Worm (Caenorhabditis elegans): ENCODE results near the gene lep-2.

Gene lep-2

DNA sequence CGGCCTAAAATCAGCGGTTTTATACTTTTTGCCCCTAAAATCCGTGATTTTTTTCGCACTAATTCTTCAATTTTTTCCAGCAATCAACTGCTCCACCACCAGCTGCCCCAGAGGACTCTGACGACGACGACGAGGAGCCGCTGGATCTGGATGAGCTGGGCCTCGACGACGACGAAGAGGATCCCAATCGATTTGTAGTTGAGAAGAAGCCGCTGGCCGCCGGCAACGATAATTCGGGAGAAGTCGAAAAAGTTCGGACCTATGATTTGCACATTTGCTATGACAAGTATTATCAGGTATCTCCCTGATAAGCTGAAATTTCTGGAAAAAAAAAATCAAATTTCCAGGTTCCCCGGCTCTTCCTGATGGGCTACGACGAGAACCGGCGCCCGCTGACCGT is 19.7 kb downstream of the lep-2 start:
- TF ChIP-seq ZK546.5 (tag; optimal IDR thresholded peaks at IDR 0.05): no peak
- TF ChIP-seq ceh-16 (tag; optimal IDR thresholded peaks at IDR 0.05): no peak
- no peak for TF ChIP-seq R02D3.7 (tag; optimal IDR thresholded peaks at IDR 0.05)
- no peak for TF ChIP-seq peb-1 (tag; optimal IDR thresholded peaks at IDR 0.05)
- TF ChIP-seq F13H6.1 (tag; optimal IDR thresholded peaks at IDR 0.05): no peak
- no peak for TF ChIP-seq nhr-12 (tag; optimal IDR thresholded peaks at IDR 0.05)
- no peak for TF ChIP-seq egl-27 (tag; optimal IDR thresholded peaks at IDR 0.05)
- TF ChIP-seq elt-1 (tag; optimal IDR thresholded peaks at IDR 0.05): no peak
- TF ChIP-seq zag-1 (tag; optimal IDR thresholded peaks at IDR 0.05): no peak
- TF ChIP-seq Y55F3AM.14 (GFP tag; optimal IDR thresholded peaks at IDR 0.05): no peak
- TF ChIP-seq mbf-1 (tag; optimal IDR thresholded peaks at IDR 0.05): no peak
- TF ChIP-seq alr-1 (tag; optimal IDR thresholded peaks at IDR 0.05): no peak
- TF ChIP-seq blmp-1 (tag; optimal IDR thresholded peaks at IDR 0.05; ENCODE audit: insufficient read depth): no peak
- TF ChIP-seq skn-1 (tag; optimal IDR thresholded peaks at IDR 0.05): no peak
- TF ChIP-seq mab-5 (tag; optimal IDR thresholded peaks at IDR 0.05): no peak

DNA sequence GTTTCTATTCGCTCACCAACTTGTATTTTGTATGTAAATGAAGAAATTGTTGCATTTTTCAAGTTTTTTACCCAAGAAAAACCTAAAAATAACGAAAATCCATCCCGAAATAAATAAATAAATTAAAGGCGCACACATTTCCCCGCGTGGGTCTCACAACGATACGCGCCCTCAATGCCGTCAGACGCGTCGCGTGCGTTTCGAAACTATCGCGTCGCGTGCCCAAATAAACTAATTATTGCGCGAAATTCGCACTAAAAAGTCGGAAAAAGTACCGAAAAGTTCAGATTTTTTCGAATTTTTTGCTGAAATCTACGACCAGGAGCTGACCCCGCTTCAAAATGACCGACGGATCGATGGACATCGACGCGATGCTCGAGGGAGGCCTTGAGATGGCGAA is 20.4 kb downstream of the lep-2 start, which contains the start of gene rbm-39:
rbm-39 (plus strand) TSS at position 178 of the 400 bp plus-strand sequence.
- TF ChIP-seq aly-2 (tag; optimal IDR thresholded peaks at IDR 0.05) (no peak), ZK546.5 (tag; optimal IDR thresholded peaks at IDR 0.05) (peak; percentile 20), blmp-1 (tag; optimal IDR thresholded peaks at IDR 0.05; ENCODE audit: insufficient read depth) (peak; percentile 14), fos-1 (tag; optimal IDR thresholded peaks at IDR 0.05) (peak; percentile 48), dmd-4 (tag; optimal IDR thresholded peaks at IDR 0.05) (no peak), unc-62 (GFP tag; optimal IDR thresholded peaks at IDR 0.05) (no peak), egl-27 (tag; optimal IDR thresholded peaks at IDR 0.05) (peak; percentile 43), gmeb-1 (tag; optimal IDR thresholded peaks at IDR 0.05) (peak; percentile 82), nhr-11 (tag; optimal IDR thresholded peaks at IDR 0.05) (no peak), snpc-4 (tag; optimal IDR thresholded peaks at IDR 0.05) (peak; percentile 52), Y55F3AM.14 (GFP tag; optimal IDR thresholded peaks at IDR 0.05) (no peak), skn-1 (tag; optimal IDR thresholded peaks at IDR 0.05) (no peak), peb-1 (tag; optimal IDR thresholded peaks at IDR 0.05) (no peak), ztf-11 (tag; optimal IDR thresholded peaks at IDR 0.05) (no peak), nhr-25 (tag; optimal IDR thresholded peaks at IDR 0.05) (peak; percentile 68), zag-1 (tag; optimal IDR thresholded peaks at IDR 0.05) (no peak), lin-39 (tag; optimal IDR thresholded peaks at IDR 0.05) (no peak), unc-55 (GFP tag; optimal IDR thresholded peaks at IDR 0.05) (peak; percentile 92), mbf-1 (tag; optimal IDR thresholded peaks at IDR 0.05) (no peak), unc-39 (tag; optimal IDR thresholded peaks at IDR 0.05) (no peak), nhr-237 (tag; optimal IDR thresholded peaks at IDR 0.05) (no peak), alr-1 (tag; optimal IDR thresholded peaks at IDR 0.05) (no peak), nhr-23 (tag; optimal IDR thresholded peaks at IDR 0.05) (no peak), nhr-21 (tag; optimal IDR thresholded peaks at IDR 0.05) (peak; percentile 70), C34F6.9 (tag; optimal IDR thresholded peaks at IDR 0.05) (peak; percentile 92), nhr-10 (tag; optimal IDR thresholded peaks at IDR 0.05) (no peak), crh-2 (tag; optimal IDR thresholded peaks at IDR 0.05) (peak; percentile 84), mab-5 (tag; optimal IDR thresholded peaks at IDR 0.05) (peak; percentile 5), ztf-1 (GFP tag; conservative IDR thresholded peaks at IDR 0.05) (no peak), sma-3 (GFP tag; optimal IDR thresholded peaks at IDR 0.05) (peak; percentile 83), lsy-2 (tag; optimal IDR thresholded peaks at IDR 0.05) (peak; percentile 80 to 90), elt-1 (tag; optimal IDR thresholded peaks at IDR 0.05) (no peak), ceh-82 (tag; optimal IDR thresholded peaks at IDR 0.05) (peak; percentile 4), nhr-6 (tag; optimal IDR thresholded peaks at IDR 0.05) (peak; percentile 28), lin-11 (tag; optimal IDR thresholded peaks at IDR 0.05) (peak; percentile 82), nhr-77 (tag; optimal IDR thresholded peaks at IDR 0.05) (no peak), nhr-129 (tag; optimal IDR thresholded peaks at IDR 0.05) (peak; percentile 77), mdl-1 (tag; optimal IDR thresholded peaks at IDR 0.05) (peak in 1 of 2 experiments; percentile 59), ztf-4 (tag; optimal IDR thresholded peaks at IDR 0.05) (peak; percentile 20), F13H6.1 (tag; optimal IDR thresholded peaks at IDR 0.05) (peak; percentile 76), sem-4 (tag; optimal IDR thresholded peaks at IDR 0.05) (peak; percentile 8), sma-9 (GFP tag; optimal IDR thresholded peaks at IDR 0.05) (no peak), sma-9 (tag; optimal IDR thresholded peaks at IDR 0.05) (no peak), lin-13 (GFP tag; optimal IDR thresholded peaks at IDR 0.05) (peak; percentile 87), ama-1 (optimal IDR thresholded peaks at IDR 0.05) (peak; percentile 59), elt-3 (tag; optimal IDR thresholded peaks at IDR 0.05) (no peak), ceh-16 (tag; optimal IDR thresholded peaks at IDR 0.05) (peak; percentile 26)

Measured in whole organism, L2 larva.